Worm (Caenorhabditis elegans) whole organism, late embryonic: ENCODE data around the gene cox-16.

Experiments used
- ahr-1 ChIP-seq: sonication (generic microtip); optimal IDR thresholded peaks from 2 replicates; lab custom pipeline; 2016; ENCODE audit warnings: missing genetic modification characterization, missing compliant biosample characterization
- ceh-18 ChIP-seq: sonication (generic microtip); optimal IDR thresholded peaks from 2 replicates; lab custom pipeline; 2016; ENCODE audit warnings: missing genetic modification characterization, missing compliant biosample characterization
- ceh-24 ChIP-seq: sonication (generic microtip); optimal IDR thresholded peaks from 2 replicates; lab custom pipeline; 2016; ENCODE audit warnings: mild to moderate bottlenecking, missing genetic modification characterization, missing compliant biosample characterization
- ceh-31 ChIP-seq: sonication (generic microtip); optimal IDR thresholded peaks from 2 replicates; lab custom pipeline; 2016; ENCODE audit warnings: missing genetic modification characterization, missing compliant biosample characterization
- dmd-4 ChIP-seq: sonication (generic microtip); optimal IDR thresholded peaks from 2 replicates; lab custom pipeline; 2016; ENCODE audit warnings: borderline replicate concordance, missing genetic modification characterization, missing compliant biosample characterization
- elt-4 ChIP-seq: sonication (generic microtip); optimal IDR thresholded peaks from 2 replicates; lab custom pipeline; 2016; ENCODE audit warnings: missing genetic modification characterization, missing compliant biosample characterization
- hlh-30 ChIP-seq: sonication (generic microtip); optimal IDR thresholded peaks from 2 replicates; lab custom pipeline; 2017; ENCODE audit warnings: antibody characterized with exemption, missing genetic modification characterization, missing compliant biosample characterization; ENCODE audit not compliant: insufficient read depth
- hlh-8 ChIP-seq: sonication (generic microtip); optimal IDR thresholded peaks from 2 replicates; lab custom pipeline; 2016; ENCODE audit warnings: missing genotype, missing genetic modification characterization, missing compliant biosample characterization
- nfya-1 ChIP-seq: sonication (generic microtip); optimal IDR thresholded peaks from 2 replicates; lab custom pipeline; 2017; ENCODE audit warnings: missing genetic modification characterization, mild to moderate bottlenecking, missing compliant biosample characterization, antibody characterized with exemption, moderate library complexity
- sox-4 ChIP-seq: sonication (generic microtip); optimal IDR thresholded peaks from 2 replicates; lab custom pipeline; 2017; ENCODE audit warnings: mild to moderate bottlenecking, missing genetic modification characterization, inconsistent platforms, missing compliant biosample characterization
- tbx-2 ChIP-seq: sonication (generic microtip); optimal IDR thresholded peaks from 2 replicates; lab custom pipeline; 2016; ENCODE audit warnings: missing genetic modification characterization, missing compliant biosample characterization
- ztf-16 ChIP-seq: sonication (generic microtip); optimal IDR thresholded peaks from 2 replicates; lab custom pipeline; 2017; ENCODE audit warnings: missing genetic modification characterization, missing compliant biosample characterization

DNA sequence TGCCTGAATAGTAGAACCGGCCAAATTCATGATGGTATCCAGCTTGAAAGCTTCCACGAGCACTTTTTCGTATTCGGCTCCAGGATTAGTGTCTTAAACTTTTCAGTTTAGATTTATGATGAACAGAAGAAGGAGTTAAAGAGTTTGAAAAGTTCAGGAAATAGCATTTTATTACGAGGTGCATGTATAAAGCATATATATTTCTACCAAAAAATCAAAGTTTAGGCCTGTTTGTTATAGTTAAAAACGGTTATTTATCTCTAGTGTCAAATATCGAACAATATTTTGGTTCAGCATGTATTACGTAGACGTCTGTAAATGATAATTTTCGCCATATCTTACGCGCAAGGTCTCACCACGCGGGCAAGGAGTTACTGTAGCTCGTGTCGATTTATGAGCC is 45.3 kb upstream of the cox-16 start, which contains the start of gene klc-2:
- no peak for TF ChIP-seq nfya-1 (tag; lab: Kevin White, UChicago)
- no peak for TF ChIP-seq dmd-4 (tag; lab: Kevin White, UChicago)
- no peak for TF ChIP-seq elt-4 (tag; lab: Kevin White, UChicago)
- TF ChIP-seq hlh-8 (tag; lab: Kevin White, UChicago), result no peak
- no peak for TF ChIP-seq ahr-1 (tag; lab: Kevin White, UChicago)
- no peak for TF ChIP-seq ceh-18 (tag; lab: Kevin White, UChicago)
- no peak for TF ChIP-seq sox-4
- TF ChIP-seq ztf-16 (tag; lab: Kevin White, UChicago), result no peak
- no peak for TF ChIP-seq ceh-31
- TF ChIP-seq tbx-2 (tag; lab: Kevin White, UChicago), result no peak
- TF ChIP-seq ceh-24 (tag; lab: Kevin White, UChicago), result no peak
- no peak for TF ChIP-seq hlh-30 (tag; lab: Kevin White, UChicago)
